Fruit fly (Drosophila melanogaster): ENCODE data around the gene CG13698.

dm6 chr3L:18070050-18070449 is 35.9 kb downstream of the CG13698 start, which contains the start of gene CG44006:
- TF ChIP-seq Pif1A (GFP tag; optimal IDR thresholded peaks at IDR 0.05) (no peak), gl (tag; optimal IDR thresholded peaks at IDR 0.05) (no peak), CG34367 (tag; optimal IDR thresholded peaks at IDR 0.05) (no peak), CG32121 (GFP tag; IDR thresholded peaks at IDR 0.05) (no peak), Snoo (tag; optimal IDR thresholded peaks at IDR 0.05) (no peak), CG15710 (tag; optimal IDR thresholded peaks at IDR 0.05) (no peak), EcR (GFP tag; optimal IDR thresholded peaks at IDR 0.05) (peak; percentile 68), CG9948 (tag; optimal IDR thresholded peaks at IDR 0.05) (no peak), CG8159 (tag; optimal IDR thresholded peaks at IDR 0.05) (no peak), fd96Ca (GFP tag; IDR thresholded peaks at IDR 0.05) (no peak), CG17806 (tag; optimal IDR thresholded peaks at IDR 0.05) (no peak), CG13204 (GFP tag; optimal IDR thresholded peaks at IDR 0.05) (no peak), CG10348 (GFP tag; IDR thresholded peaks at IDR 0.05) (no peak)
